Fruit fly (Drosophila melanogaster) whole organism, embryonic: ENCODE data around the gene CG33298.

Experiments used
- CG10209 ChIP-seq: fragments of 200-800 bp; sonication (Bioruptor generic); optimal IDR thresholded peaks from 3 replicates; lab custom pipeline; 2017; ENCODE audit warnings: missing biosample characterization, mild to moderate bottlenecking, missing genetic modification characterization, missing genetic modification reagents
- CG12391 ChIP-seq: fragments of 200-800 bp; sonication (Bioruptor generic); optimal IDR thresholded peaks from 3 replicates; lab custom pipeline; 2018; ENCODE audit warnings: missing biosample characterization, mild to moderate bottlenecking, missing genetic modification characterization, moderate library complexity
- CG14050 ChIP-seq: fragments of 200-800 bp; sonication (Bioruptor generic); IDR thresholded peaks from 3 replicates; pipeline ENCODE4 v1.3.6; 2022; ENCODE audit warnings: missing biosample characterization, missing genetic modification characterization
- CG15011 ChIP-seq: fragments of 200-800 bp; sonication (Bioruptor generic); optimal IDR thresholded peaks from 3 replicates; lab custom pipeline; 2018; ENCODE audit warnings: missing biosample characterization, mild to moderate bottlenecking, missing genetic modification characterization
- CG16779 ChIP-seq: fragments of 200-800 bp; sonication (Bioruptor generic); IDR thresholded peaks from 2 replicates; pipeline ENCODE4 v1.3.6; 2022; ENCODE audit warnings: missing biosample characterization, missing genetic modification characterization
- CG17829 ChIP-seq: fragments of 200-800 bp; optimal IDR thresholded peaks from 2 replicates; lab custom pipeline; 2019; ENCODE audit warnings: missing biosample characterization, mild to moderate bottlenecking, missing genetic modification characterization, moderate library complexity
- CG2199 ChIP-seq: fragments of 200-800 bp; sonication (Bioruptor generic); IDR thresholded peaks from 3 replicates; pipeline ENCODE4 v1.3.6; 2022; ENCODE audit warnings: missing biosample characterization, missing genetic modification characterization
- CG2202 ChIP-seq: fragments of 200-800 bp; sonication (Bioruptor generic); optimal IDR thresholded peaks from 2 replicates; lab custom pipeline; 2018; ENCODE audit warnings: missing biosample characterization, mild to moderate bottlenecking, missing genetic modification characterization
- CG30403 ChIP-seq: fragments of 200-800 bp; sonication (Bioruptor generic); optimal IDR thresholded peaks from 3 replicates; lab custom pipeline; 2016; ENCODE audit warnings: missing biosample characterization, missing genetic modification characterization
- CG30431 ChIP-seq: fragments of 200-800 bp; sonication (Bioruptor generic); optimal IDR thresholded peaks from 2 replicates; lab custom pipeline; 2017; ENCODE audit warnings: missing biosample characterization, missing genetic modification characterization
- CG3065 ChIP-seq: fragments of 200-800 bp; sonication (Bioruptor generic); optimal IDR thresholded peaks from 2 replicates; lab custom pipeline; 2016; ENCODE audit warnings: missing biosample characterization, missing genetic modification characterization
- CG32767 ChIP-seq: fragments of 200-800 bp; sonication (Bioruptor generic); IDR thresholded peaks from 2 replicates; pipeline ENCODE4 v1.3.6; 2022; ENCODE audit warnings: missing biosample characterization, missing genetic modification characterization
- CG4360 ChIP-seq: fragments of 200-800 bp; sonication (Bioruptor generic); IDR thresholded peaks from 2 replicates; pipeline ENCODE4 v1.3.6; 2022; ENCODE audit warnings: missing biosample characterization, missing genetic modification characterization
- CG6175 ChIP-seq: fragments of 200-800 bp; sonication (Bioruptor generic); IDR thresholded peaks from 3 replicates; pipeline ENCODE4 v1.3.6; 2022; ENCODE audit warnings: missing biosample characterization, missing genetic modification characterization
- CG6765 ChIP-seq: fragments of 200-800 bp; sonication (Bioruptor generic); optimal IDR thresholded peaks from 3 replicates; lab custom pipeline; 2017; ENCODE audit warnings: missing biosample characterization, mild to moderate bottlenecking, missing genetic modification characterization
- CG7556 ChIP-seq: fragments of 200-800 bp; sonication (Bioruptor generic); optimal IDR thresholded peaks from 2 replicates; lab custom pipeline; 2017; ENCODE audit warnings: missing biosample characterization, mild to moderate bottlenecking, missing genetic modification characterization
- CG7745 ChIP-seq: fragments of 200-800 bp; sonication (Bioruptor generic); optimal IDR thresholded peaks from 2 replicates; lab custom pipeline; 2018; ENCODE audit warnings: missing biosample characterization, mild to moderate bottlenecking, missing genetic modification characterization, moderate library complexity
- CG8388 ChIP-seq: fragments of 200-800 bp; sonication (Bioruptor generic); optimal IDR thresholded peaks from 2 replicates; lab custom pipeline; 2019; ENCODE audit warnings: missing biosample characterization, mild to moderate bottlenecking, missing genetic modification characterization, moderate library complexity
- Dip2 ChIP-seq: fragments of 200-800 bp; sonication (Bioruptor generic); IDR thresholded peaks from 2 replicates; pipeline ENCODE4 v1.3.6; 2022; ENCODE audit warnings: missing biosample characterization, missing genetic modification characterization
- HLHmδ ChIP-seq: fragments of 200-800 bp; sonication (Bioruptor generic); optimal IDR thresholded peaks from 2 replicates; lab custom pipeline; 2018; ENCODE audit warnings: missing biosample characterization, mild to moderate bottlenecking, missing genetic modification characterization, moderate library complexity
- Hr39 ChIP-seq: fragments of >200 bp; optimal IDR thresholded peaks from 2 replicates; lab custom pipeline; 2017
- MBD-R2 ChIP-seq: fragments of 200-800 bp; sonication (Bioruptor generic); IDR thresholded peaks from 2 replicates; pipeline ENCODE4 v1.3.6; 2022; ENCODE audit warnings: missing biosample characterization, missing genetic modification characterization
- Mad ChIP-seq: fragments of 200-800 bp; sonication (Bioruptor generic); optimal IDR thresholded peaks from 2 replicates; lab custom pipeline; 2016; ENCODE audit warnings: missing biosample characterization, missing genetic modification characterization
- Mes4 ChIP-seq: fragments of 200-800 bp; sonication (Bioruptor generic); optimal IDR thresholded peaks from 2 replicates; lab custom pipeline; 2016; ENCODE audit warnings: missing biosample characterization, missing genetic modification characterization
- NFAT ChIP-seq: fragments of 200-800 bp; sonication (Bioruptor generic); IDR thresholded peaks from 2 replicates; pipeline ENCODE4 v1.3.6; 2022; ENCODE audit warnings: missing biosample characterization, missing genetic modification characterization
- NfI ChIP-seq: fragments of 200-800 bp; sonication (Bioruptor generic); optimal IDR thresholded peaks from 3 replicates; lab custom pipeline; 2018; ENCODE audit warnings: missing biosample characterization, mild to moderate bottlenecking, missing genetic modification characterization, moderate library complexity
- Pdp1 ChIP-seq, 2 experiments: fragments of 200-800 bp; sonication (Bioruptor generic); optimal IDR thresholded peaks; 3 replicates each; lab custom pipeline; 2016; ENCODE audit warnings: missing biosample characterization in 2 of 2, missing genetic modification characterization in 2 of 2, mild to moderate bottlenecking in 1 of 2, moderate library complexity in 1 of 2
- Ptx1 ChIP-seq: fragments of 200-800 bp; sonication (Bioruptor generic); IDR thresholded peaks from 2 replicates; pipeline ENCODE4 v1.3.6; 2022; ENCODE audit warnings: missing biosample characterization, missing genetic modification characterization
- ac ChIP-seq: fragments of 200-800 bp; sonication (Bioruptor generic); optimal IDR thresholded peaks from 3 replicates; lab custom pipeline; 2017; ENCODE audit warnings: missing biosample characterization, mild to moderate bottlenecking, missing genetic modification characterization
- chinmo ChIP-seq: fragments of 200-800 bp; sonication (Bioruptor generic); IDR thresholded peaks from 4 replicates; pipeline ENCODE4 v1.3.6; 2022; ENCODE audit warnings: missing biosample characterization, missing genetic modification characterization; ENCODE audit not compliant: partially characterized antibody
- dimm ChIP-seq: fragments of 200-800 bp; sonication (Bioruptor generic); IDR thresholded peaks from 2 replicates; pipeline ENCODE4 v1.3.6; 2022; ENCODE audit warnings: missing biosample characterization, missing genetic modification characterization
- dpn ChIP-seq, 2 experiments: fragments of 200-800 bp; sonication (Bioruptor generic); optimal IDR thresholded peaks; 3 replicates each; lab custom pipeline; 2016; ENCODE audit warnings: missing biosample characterization in 2 of 2, missing genetic modification characterization in 2 of 2
- dysf ChIP-seq: fragments of 200-800 bp; sonication (Bioruptor generic); IDR thresholded peaks from 3 replicates; pipeline ENCODE4 v1.3.6; 2022; ENCODE audit warnings: missing biosample characterization, missing genetic modification characterization
- en ChIP-seq: fragments of 200-800 bp; sonication (Bioruptor generic); optimal IDR thresholded peaks from 2 replicates; lab custom pipeline; 2016; ENCODE audit warnings: missing biosample characterization, missing genetic modification characterization
- esg ChIP-seq: fragments of 200-800 bp; sonication (Bioruptor generic); conservative IDR thresholded peaks from 2 replicates; pipeline ENCODE4 v1.3.6; 2022; ENCODE audit warnings: missing biosample characterization, missing genetic modification characterization
- grau ChIP-seq: fragments of 200-800 bp; optimal IDR thresholded peaks from 3 replicates; lab custom pipeline; 2019; ENCODE audit warnings: missing biosample characterization, mild to moderate bottlenecking, missing genetic modification characterization, moderate library complexity
- gsb-n ChIP-seq: fragments of 200-800 bp; sonication (Bioruptor generic); optimal IDR thresholded peaks from 3 replicates; lab custom pipeline; 2018; ENCODE audit warnings: missing biosample characterization, mild to moderate bottlenecking, missing genetic modification characterization
- h ChIP-seq: fragments of >200 bp; optimal IDR thresholded peaks from 2 replicates; lab custom pipeline; 2017
- ham ChIP-seq: fragments of 200-800 bp; sonication (Bioruptor generic); IDR thresholded peaks from 2 replicates; pipeline ENCODE4 v1.3.6; 2022; ENCODE audit warnings: missing biosample characterization, missing genetic modification characterization
- hb ChIP-seq: fragments of 200-800 bp; sonication (Bioruptor generic); IDR thresholded peaks from 3 replicates; pipeline ENCODE4 v1.3.6; 2022; ENCODE audit warnings: missing biosample characterization, missing genetic modification characterization; ENCODE audit not compliant: partially characterized antibody
- inv ChIP-seq: fragments of 200-800 bp; sonication (Bioruptor generic); IDR thresholded peaks from 2 replicates; pipeline ENCODE4 v1.3.6; 2022; ENCODE audit warnings: missing biosample characterization, missing genetic modification characterization; ENCODE audit not compliant: partially characterized antibody
- knrl ChIP-seq: fragments of 200-800 bp; sonication (Bioruptor generic); IDR thresholded peaks from 3 replicates; pipeline ENCODE4 v1.3.6; 2022; ENCODE audit warnings: missing biosample characterization, missing genetic modification characterization; ENCODE audit not compliant: partially characterized antibody
- lov ChIP-seq, 2 experiments: fragments of 200-800 bp in 1 of 2; fragments of >200 bp in 1 of 2; sonication (Bioruptor generic) in 1 of 2; IDR thresholded peaks in 1 of 2; optimal IDR thresholded peaks in 1 of 2; 2 replicates in 1 of 2; 3 replicates in 1 of 2; pipeline versions ENCODE4 v1.3.6 to Lab custom; 2017 to 2022; ENCODE audit warnings: missing biosample characterization in 1 of 2, missing genetic modification characterization in 1 of 2
- pita ChIP-seq: fragments of 200-800 bp; sonication (Bioruptor generic); optimal IDR thresholded peaks from 2 replicates; lab custom pipeline; 2017; ENCODE audit warnings: missing biosample characterization, mild to moderate bottlenecking, missing genetic modification characterization
- psq ChIP-seq: fragments of 200-800 bp; sonication (Bioruptor generic); optimal IDR thresholded peaks from 2 replicates; lab custom pipeline; 2017; ENCODE audit warnings: missing biosample characterization, missing genetic modification characterization
- rib ChIP-seq: fragments of 200-800 bp; sonication (Bioruptor generic); IDR thresholded peaks from 2 replicates; pipeline ENCODE4 v1.3.6; 2022; ENCODE audit warnings: missing biosample characterization, missing genetic modification characterization
- sob ChIP-seq: fragments of 200-800 bp; sonication (Bioruptor generic); IDR thresholded peaks from 2 replicates; pipeline ENCODE4 v1.3.6; 2022; ENCODE audit warnings: missing biosample characterization, missing genetic modification characterization
- ssp ChIP-seq: fragments of 200-800 bp; sonication (Bioruptor generic); IDR thresholded peaks from 2 replicates; pipeline ENCODE4 v1.3.6; 2022; ENCODE audit warnings: missing biosample characterization, missing genetic modification characterization
- toy ChIP-seq: fragments of 200-800 bp; sonication (Bioruptor generic); IDR thresholded peaks from 2 replicates; pipeline ENCODE4 v1.3.6; 2022; ENCODE audit warnings: missing biosample characterization, missing genetic modification characterization
- vfl ChIP-seq: fragments of 200-800 bp; sonication (Bioruptor generic); optimal IDR thresholded peaks from 2 replicates; lab custom pipeline; 2016; ENCODE audit warnings: missing biosample characterization, missing genetic modification characterization

CG33298 gene

dm6 chr2L:9525719-9526118 lies 30.4 kb downstream of the CG33298 start (continued):
- TF ChIP-seq ssp (GFP tag; lab: Robert Waterston, UW) (peak; percentile 12; the same call in 1 of the 2 replicates), CG4360 (peak; percentile 52; the same call in 1 of the 2 replicates), hb (GFP tag; lab: Robert Waterston, UW) (no peak), CG14050 (GFP tag; lab: Robert Waterston, UW) (peak; percentile 76), ham (GFP tag; lab: Robert Waterston, UW) (peak; percentile 6; the same call in 1 of the 2 replicates), CG7556 (GFP tag; lab: Kevin White, UChicago) (peak; percentile 83), HLHmδ (peak; percentile 97), CG15011 (GFP tag; lab: Kevin White, UChicago) (peak; percentile 91), CG12391 (tag; lab: Kevin White, UChicago) (peak; percentile 67), dimm (no peak), CG30431 (GFP tag; lab: Kevin White, UChicago) (peak; percentile 58), grau (peak; percentile 69), inv (GFP tag; lab: Robert Waterston, UW) (no peak), dysf (peak; percentile 73; the same call in 2 of the 3 replicates), CG6765 (GFP tag; lab: Kevin White, UChicago) (peak; percentile 93), CG32767 (GFP tag; lab: Robert Waterston, UW) (peak; percentile 82), Dip2 (GFP tag; lab: Robert Waterston, UW) (no peak), Mes4 (GFP tag; lab: Kevin White, UChicago) (peak; percentile 90), toy (GFP tag; lab: Robert Waterston, UW) (peak; percentile 50; the same call in 1 of the 2 replicates), CG8388 (GFP tag; lab: Kevin White, UChicago) (peak; percentile 63), Pdp1 (GFP tag; optimal IDR thresholded peaks at IDR 0.05; lab: Kevin White, UChicago) (peak; percentile 75 to 87), psq (GFP tag; lab: Kevin White, UChicago) (peak; percentile 65), CG30403 (GFP tag; lab: Kevin White, UChicago) (peak; percentile 58), pita (no peak), CG7745 (peak; percentile 94), CG2199 (0 out of 3 replicates have a peak, but pooled peaks have one; percentile 75), CG2202 (tag; lab: Kevin White, UChicago) (peak; percentile 95), MBD-R2 (GFP tag; lab: Robert Waterston, UW) (peak; percentile 36; the same call in 1 of the 2 replicates), Hr39 (lab: Kevin White, UChicago) (no peak), dpn (GFP tag; optimal IDR thresholded peaks at IDR 0.05; lab: Kevin White, UChicago) (peak; percentile 75 to 76), en (GFP tag; lab: Kevin White, UChicago) (peak; percentile 83), CG3065 (GFP tag; lab: Kevin White, UChicago) (peak; percentile 87), sob (GFP tag; lab: Robert Waterston, UW) (peak; percentile 92), CG17829 (tag; lab: Kevin White, UChicago) (peak; percentile 64), ac (peak; percentile 85), CG16779 (peak; percentile 66), chinmo (GFP tag; lab: Robert Waterston, UW) (peak; percentile 89; the same call in 3 of the 4 replicates), Ptx1 (GFP tag; lab: Robert Waterston, UW) (peak; percentile 51; the same call in 1 of the 2 replicates), esg (GFP tag; lab: Robert Waterston, UW) (no peak), h (lab: Kevin White, UChicago) (no peak), rib (GFP tag; lab: Robert Waterston, UW) (peak; percentile 87), NFAT (GFP tag; lab: Robert Waterston, UW) (peak; percentile 49; the same call in 1 of the 2 replicates), vfl (GFP tag; lab: Kevin White, UChicago) (peak; percentile 31), NfI (peak; percentile 74), CG10209 (GFP tag; lab: Kevin White, UChicago) (peak; percentile 94), CG6175 (GFP tag; lab: Robert Waterston, UW) (peak; percentile 60; the same call in 1 of the 3 replicates), lov (optimal IDR thresholded peaks at IDR 0.05; lab: Kevin White, UChicago) (no peak), lov (GFP tag; IDR thresholded peaks at IDR 0.05; lab: Robert Waterston, UW) (peak; percentile 81; the same call in 2 of the 3 replicates), gsb-n (tag; lab: Kevin White, UChicago) (peak; percentile 90), knrl (no peak), Mad (peak; percentile 75)
